Worm (Caenorhabditis elegans): ENCODE data around the gene M01H9.4.

DNA sequence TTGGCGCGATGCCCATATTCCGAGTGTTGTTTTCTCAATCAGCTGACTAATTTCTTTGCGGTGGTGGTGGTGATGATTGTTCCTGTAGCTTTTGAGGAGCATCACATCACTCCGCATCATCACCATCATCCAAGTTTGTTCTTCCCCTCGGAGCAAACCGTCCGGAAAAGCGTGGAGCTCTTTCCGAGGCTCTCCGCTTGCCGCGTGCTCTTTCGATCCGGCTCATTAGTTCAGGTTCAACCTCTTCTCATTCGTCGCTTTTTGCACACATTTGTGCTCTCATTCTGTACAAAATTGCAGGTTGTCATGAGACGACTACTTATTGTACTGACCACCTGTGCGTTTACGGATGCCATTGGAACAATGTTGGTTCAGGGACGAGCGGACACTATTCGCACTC is 17.5 kb downstream of the M01H9.4 start, which contains the start of gene M01H9.5:
- TF ChIP-seq pha-4 (tag; optimal IDR thresholded peaks at IDR 0.05) (no peak), unc-62 (GFP tag; optimal IDR thresholded peaks at IDR 0.05) (no peak), mab-5 (tag; optimal IDR thresholded peaks at IDR 0.05) (no peak)
